Fruit fly (Drosophila melanogaster): ENCODE measurements around the gene CG3198.
A peak's percentile ranks its signal among the peaks of the same experiment; 100 is the strongest.

DNA sequence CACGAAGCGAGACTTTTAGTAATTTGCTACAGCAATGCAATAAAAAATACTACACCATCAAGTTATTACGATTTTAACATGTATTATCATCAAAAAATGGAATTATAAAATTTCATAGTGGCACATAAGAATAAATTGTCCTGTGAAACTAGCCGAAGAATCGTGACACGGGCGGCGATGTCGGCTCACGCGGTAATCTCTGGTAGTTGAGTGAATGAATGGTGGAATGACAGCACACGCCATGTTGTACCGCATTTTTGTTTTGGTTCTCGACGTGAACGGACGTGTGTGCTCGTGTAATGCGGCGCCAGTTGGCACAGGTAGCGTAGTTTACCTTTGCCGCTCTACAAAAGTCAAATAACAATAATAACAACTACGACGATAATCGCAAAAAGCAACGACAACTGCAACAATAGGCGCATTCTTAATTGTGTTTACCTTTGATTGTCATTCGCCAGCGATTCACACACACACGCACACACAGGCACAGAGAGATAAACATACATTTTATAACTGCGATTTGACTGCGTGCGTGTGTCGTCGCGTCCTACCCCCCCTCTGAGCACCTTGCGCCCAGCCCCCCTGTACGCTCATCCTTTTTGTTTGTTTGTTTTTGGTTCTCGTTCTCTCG is 25.6 kb upstream of the CG3198 start, which contains the start of gene CG14441:
- TF ChIP-seq Gug (GFP tag; IDR thresholded peaks at IDR 0.05) = no peak
- TF ChIP-seq Eip78C (GFP tag) = peak; percentile 93
- peak; percentile 13 for TF ChIP-seq CG7368 (GFP tag; optimal IDR thresholded peaks at IDR 0.05)

Data from whole organism, prepupa.